Worm (Caenorhabditis elegans) whole organism, young adult: Measurements from ENCODE around the gene cpr-3.

ENCODE experiments used
- B0336.3 ChIP-seq: fragments of 200-800 bp; sonication (Bioruptor generic); IDR thresholded peaks from 2 replicates; pipeline ENCODE4 v1.3.6; 2022; ENCODE audit warnings: missing genetic modification characterization, missing compliant biosample characterization
- C17E4.6 ChIP-seq: fragments of 200-800 bp; sonication (Bioruptor generic); IDR thresholded peaks from 2 replicates; pipeline ENCODE4 v1.3.6; 2022; ENCODE audit warnings: missing genetic modification reagents, missing genetic modification characterization, missing compliant biosample characterization
- F23B12.7 ChIP-seq: sonication (generic microtip); optimal IDR thresholded peaks from 2 replicates; lab custom pipeline; 2017; ENCODE audit warnings: missing genetic modification characterization, mild to moderate bottlenecking, missing compliant biosample characterization, antibody characterized with exemption, moderate library complexity; ENCODE audit not compliant: insufficient read depth
- F33H1.4 ChIP-seq: fragments of 200-800 bp; sonication (Bioruptor generic); IDR thresholded peaks from 2 replicates; pipeline ENCODE4 v1.3.6; 2022; ENCODE audit warnings: missing genetic modification reagents, missing genetic modification characterization, missing compliant biosample characterization
- F37B4.10 ChIP-seq: fragments of 200-800 bp; sonication (Bioruptor generic); IDR thresholded peaks from 2 replicates; pipeline ENCODE4 v1.3.6; 2022; ENCODE audit warnings: missing genetic modification characterization, missing compliant biosample characterization
- F52B5.7 ChIP-seq: sonication (generic microtip); optimal IDR thresholded peaks from 2 replicates; lab custom pipeline; 2016; ENCODE audit warnings: mild to moderate bottlenecking, missing genetic modification characterization, missing compliant biosample characterization
- T07F8.4 ChIP-seq: sonication (generic microtip); optimal IDR thresholded peaks from 2 replicates; lab custom pipeline; 2016; ENCODE audit warnings: mild to moderate bottlenecking, missing genetic modification characterization, moderate library complexity, missing compliant biosample characterization
- Y67H2A.10 ChIP-seq: fragments of 200-800 bp; sonication (Bioruptor generic); conservative IDR thresholded peaks from 2 replicates; pipeline ENCODE4 v1.3.6; 2022; ENCODE audit warnings: missing genetic modification reagents, missing genetic modification characterization, missing compliant biosample characterization
- Y79H2A.3 ChIP-seq: fragments of 200-800 bp; sonication (Bioruptor generic); conservative IDR thresholded peaks from 2 replicates; pipeline ENCODE4 v1.3.6; 2022; ENCODE audit warnings: missing genetic modification reagents, missing genetic modification characterization, missing compliant biosample characterization
- aptf-3 ChIP-seq: fragments of 200-800 bp; sonication (Bioruptor generic); IDR thresholded peaks from 2 replicates; pipeline ENCODE4 v1.3.6; 2022; ENCODE audit warnings: missing genetic modification characterization, missing compliant biosample characterization
- atf-7 ChIP-seq: sonication (generic microtip); optimal IDR thresholded peaks from 2 replicates; lab custom pipeline; 2017; ENCODE audit warnings: mild to moderate bottlenecking, missing genetic modification characterization, missing compliant biosample characterization
- athp-1 ChIP-seq: sonication (generic microtip); optimal IDR thresholded peaks from 2 replicates; lab custom pipeline; 2017; ENCODE audit warnings: mild to moderate bottlenecking, missing genetic modification characterization, missing compliant biosample characterization
- bed-2 ChIP-seq: fragments of 200-800 bp; sonication (Bioruptor generic); IDR thresholded peaks from 2 replicates; pipeline ENCODE4 v1.3.6; 2022; ENCODE audit warnings: missing genetic modification reagents, missing genetic modification characterization, missing compliant biosample characterization
- ccch-3 ChIP-seq: fragments of 200-800 bp; sonication (Bioruptor generic); optimal IDR thresholded peaks from 2 replicates; lab custom pipeline; 2018; ENCODE audit warnings: mild to moderate bottlenecking, missing genetic modification characterization, missing compliant biosample characterization
- cebp-2 ChIP-seq: fragments of 200-800 bp; sonication (Bioruptor generic); IDR thresholded peaks from 2 replicates; pipeline ENCODE4 v1.3.6; 2022; ENCODE audit warnings: missing genetic modification characterization, missing compliant biosample characterization
- ceh-91 ChIP-seq: fragments of 200-800 bp; sonication (Bioruptor generic); IDR thresholded peaks from 2 replicates; pipeline ENCODE4 v1.3.6; 2022; ENCODE audit warnings: missing genetic modification reagents, missing genetic modification characterization, missing compliant biosample characterization
- chd-7 ChIP-seq: sonication (generic microtip); optimal IDR thresholded peaks from 2 replicates; lab custom pipeline; 2016; ENCODE audit warnings: mild to moderate bottlenecking, missing genetic modification characterization, moderate library complexity, missing compliant biosample characterization
- dpff-1 ChIP-seq: sonication (generic microtip); optimal IDR thresholded peaks from 2 replicates; lab custom pipeline; 2017; ENCODE audit warnings: mild to moderate bottlenecking, missing genetic modification characterization, missing compliant biosample characterization
- dpl-1 ChIP-seq: fragments of 150-350 bp; optimal IDR thresholded peaks from 2 replicates; lab custom pipeline; 2014; ENCODE audit warnings: missing biosample characterization, missing genetic modification reagents, missing genetic modification characterization
- egl-44 ChIP-seq: fragments of 200-800 bp; sonication (Bioruptor generic); IDR thresholded peaks from 2 replicates; pipeline ENCODE4 v1.3.6; 2022; ENCODE audit warnings: missing genetic modification reagents, missing genetic modification characterization, missing compliant biosample characterization
- ets-4 ChIP-seq: fragments of 200-800 bp; sonication (Bioruptor generic); optimal IDR thresholded peaks from 2 replicates; lab custom pipeline; 2018; ENCODE audit warnings: mild to moderate bottlenecking, missing genetic modification characterization, missing compliant biosample characterization
- let-526 ChIP-seq: fragments of 200-800 bp; sonication (Bioruptor generic); IDR thresholded peaks from 2 replicates; pipeline ENCODE4 v1.3.6; 2022; ENCODE audit warnings: missing genetic modification reagents, missing genetic modification characterization, missing compliant biosample characterization
- lin-40 ChIP-seq: sonication (generic microtip); optimal IDR thresholded peaks from 2 replicates; lab custom pipeline; 2016; ENCODE audit warnings: missing genetic modification characterization, mild to moderate bottlenecking, missing compliant biosample characterization, missing genotype, missing genetic modification reagents
- lir-1 ChIP-seq: fragments of 200-800 bp; sonication (Bioruptor generic); conservative IDR thresholded peaks from 2 replicates; pipeline ENCODE4 v1.3.6; 2022; ENCODE audit warnings: missing genetic modification reagents, missing genetic modification characterization, missing compliant biosample characterization
- lsl-1 ChIP-seq: fragments of 200-800 bp; sonication (Bioruptor generic); optimal IDR thresholded peaks from 2 replicates; lab custom pipeline; 2018; ENCODE audit warnings: mild to moderate bottlenecking, missing genetic modification characterization, moderate library complexity, missing compliant biosample characterization
- madf-6 ChIP-seq: fragments of 200-800 bp; sonication (Bioruptor generic); IDR thresholded peaks from 2 replicates; pipeline ENCODE4 v1.3.6; 2022; ENCODE audit warnings: missing genetic modification reagents, missing genetic modification characterization, missing compliant biosample characterization
- nhr-80 ChIP-seq: sonication (generic microtip); optimal IDR thresholded peaks from 2 replicates; lab custom pipeline; 2016; ENCODE audit warnings: missing genetic modification characterization, missing compliant biosample characterization
- pbrm-1 ChIP-seq: fragments of 200-800 bp; sonication (Bioruptor generic); IDR thresholded peaks from 2 replicates; pipeline ENCODE4 v1.3.6; 2022; ENCODE audit warnings: missing genetic modification reagents, missing genetic modification characterization, missing compliant biosample characterization
- pha-4 ChIP-seq: fragments of 150-350 bp; sonication (generic microtip); optimal IDR thresholded peaks from 2 replicates; lab custom pipeline; 2014; ENCODE audit warnings: missing biosample characterization, missing genetic modification reagents, missing genetic modification characterization
- rec-8 ChIP-seq, 2 experiments: sonication (generic microtip); optimal IDR thresholded peaks; 2 replicates each; lab custom pipeline; 2016; ENCODE audit warnings: mild to moderate bottlenecking in 2 of 2, missing genetic modification characterization in 2 of 2, missing genetic modification reagents in 2 of 2, missing genotype in 2 of 2, missing biosample characterization in 1 of 2, missing compliant biosample characterization in 1 of 2, moderate library complexity in 1 of 2
- rpc-1 ChIP-seq, 2 experiments: fragments of 150-350 bp in 1 of 2; sonication (generic microtip) in 1 of 2; optimal IDR thresholded peaks; 2 replicates each; lab custom pipeline; 2014 to 2018; ENCODE audit warnings: missing biosample characterization in 1 of 2, missing genetic modification characterization in 1 of 2, missing genetic modification reagents in 1 of 2, missing genotype in 1 of 2
- snpc-1.3 ChIP-seq: sonication (generic microtip); optimal IDR thresholded peaks from 2 replicates; lab custom pipeline; 2017; ENCODE audit warnings: missing genetic modification characterization, mild to moderate bottlenecking, missing compliant biosample characterization, antibody characterized with exemption, moderate library complexity, missing genotype, missing genetic modification reagents; ENCODE audit not compliant: insufficient read depth
- sptf-2 ChIP-seq: fragments of 200-800 bp; sonication (Bioruptor generic); optimal IDR thresholded peaks from 2 replicates; lab custom pipeline; 2018; ENCODE audit warnings: mild to moderate bottlenecking, missing genetic modification characterization, missing compliant biosample characterization
- tbx-9 ChIP-seq: sonication (generic microtip); optimal IDR thresholded peaks from 2 replicates; lab custom pipeline; 2016; ENCODE audit warnings: borderline replicate concordance, missing genetic modification characterization, inconsistent platforms, missing compliant biosample characterization
- unc-62 ChIP-seq: fragments of 150-350 bp; optimal IDR thresholded peaks from 2 replicates; lab custom pipeline; 2014; ENCODE audit warnings: missing biosample characterization, missing genetic modification reagents, missing genetic modification characterization
- ztf-18 ChIP-seq: sonication (generic microtip); optimal IDR thresholded peaks from 2 replicates; lab custom pipeline; 2016; ENCODE audit warnings: missing genotype, mild to moderate bottlenecking, missing genetic modification characterization, missing compliant biosample characterization

The cpr-3 gene

DNA sequence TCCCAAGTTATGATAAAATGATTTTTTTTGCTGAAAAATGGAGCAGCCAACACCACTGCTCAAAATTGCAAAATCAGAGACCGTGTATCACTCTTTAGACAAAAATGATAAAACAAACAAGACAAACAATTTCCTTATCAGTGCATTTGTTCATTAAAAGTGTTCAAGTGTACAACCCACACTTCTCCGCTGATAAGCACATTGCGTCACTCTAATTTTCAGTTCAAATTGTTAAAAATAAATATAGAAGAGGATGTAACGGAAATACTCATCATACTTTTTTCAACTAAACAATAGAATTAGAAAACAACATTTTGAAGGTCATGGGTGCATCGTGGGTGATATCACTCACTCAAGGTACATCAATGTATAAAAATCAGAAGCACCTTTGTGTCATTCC, 20.1 kb upstream of the cpr-3 start, which contains the start of gene nhr-291:
TSS of gene nhr-291 (plus strand) at position 324 of the 400 bp plus-strand sequence.
- TF ChIP-seq dpl-1 (GFP tag; lab: Kevin White, UChicago) (no peak), pha-4 (tag; lab: Kevin White, UChicago) (peak; percentile 89), rpc-1 (optimal IDR thresholded peaks at IDR 0.05; lab: Kevin White, UChicago) (no peak), rpc-1 (tag; optimal IDR thresholded peaks at IDR 0.05; lab: Kevin White, UChicago) (no peak), atf-7 (tag; lab: Kevin White, UChicago) (peak; percentile 18), sptf-2 (no peak), C17E4.6 (GFP tag; lab: Robert Waterston, UW) (no peak), ztf-18 (no peak), egl-44 (GFP tag; lab: Robert Waterston, UW) (no peak), ets-4 (GFP tag; lab: Kevin White, UChicago) (peak; percentile 36), F37B4.10 (GFP tag; lab: Robert Waterston, UW) (no peak), nhr-80 (tag; lab: Kevin White, UChicago) (peak; percentile 93)

DNA sequence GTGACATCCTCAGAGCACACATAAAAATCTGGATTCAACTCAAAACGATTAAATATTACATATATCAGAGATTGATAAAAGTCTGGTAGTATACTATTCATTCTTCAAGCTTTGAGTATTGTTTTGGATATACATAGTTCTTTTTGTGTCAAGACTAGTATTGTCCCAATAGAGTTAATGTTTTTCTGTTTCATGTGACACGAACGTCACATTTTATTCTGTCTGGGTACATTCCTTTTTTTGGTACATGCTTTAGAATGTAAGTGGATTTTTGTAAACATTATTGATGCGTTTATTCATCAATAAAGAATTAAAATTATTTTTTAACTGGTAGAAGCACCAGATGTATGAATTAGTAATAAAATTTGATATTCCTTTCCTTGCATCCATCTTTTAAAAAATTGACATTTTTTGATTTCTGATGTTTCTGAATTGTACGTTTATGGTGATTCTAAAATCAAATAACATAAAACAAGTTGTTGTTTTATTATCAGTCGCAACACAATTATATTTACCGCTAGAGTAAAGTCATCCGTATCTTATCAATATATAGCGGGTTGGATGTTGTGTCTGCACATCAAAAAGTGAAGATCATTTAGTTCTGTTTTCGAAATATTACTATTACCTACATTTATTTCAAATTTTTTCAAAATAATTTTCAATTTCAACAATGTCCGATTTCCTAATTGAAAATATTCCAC, 17.5 kb upstream of the cpr-3 start, which contains the start of the genes srt-22 and nhr-246:
TSS of gene srt-22 (minus strand) at position 101 of the 701 bp plus-strand sequence.
TSS of gene nhr-246 (plus strand) at position 651 of the 701 bp plus-strand sequence.
- no peak for TF ChIP-seq unc-62 (GFP tag; lab: Kevin White, UChicago)

DNA sequence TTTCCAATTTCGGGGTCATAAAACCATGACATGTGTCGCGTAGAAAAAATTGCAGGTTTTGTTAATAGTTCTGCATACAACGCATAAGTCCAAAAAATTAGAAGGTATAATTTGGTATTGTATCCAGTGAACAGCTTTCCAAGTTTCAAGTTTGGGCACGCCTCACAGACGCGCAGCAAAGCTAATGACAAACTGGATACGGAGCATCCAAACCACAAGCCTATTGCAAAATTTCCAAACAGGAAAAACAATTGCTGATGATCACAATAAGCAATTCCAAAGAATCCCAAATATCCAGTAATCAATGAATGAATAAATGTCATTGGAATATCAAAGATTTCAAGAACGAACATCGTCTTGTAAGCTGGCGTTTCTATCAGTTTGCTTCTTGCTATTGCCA, 15.0 kb upstream of the cpr-3 start:
- TF ChIP-seq ccch-3 (GFP tag; lab: Kevin White, UChicago) (no peak), T07F8.4 (tag; lab: Kevin White, UChicago) (no peak), B0336.3 (no peak), let-526 (no peak)

DNA sequence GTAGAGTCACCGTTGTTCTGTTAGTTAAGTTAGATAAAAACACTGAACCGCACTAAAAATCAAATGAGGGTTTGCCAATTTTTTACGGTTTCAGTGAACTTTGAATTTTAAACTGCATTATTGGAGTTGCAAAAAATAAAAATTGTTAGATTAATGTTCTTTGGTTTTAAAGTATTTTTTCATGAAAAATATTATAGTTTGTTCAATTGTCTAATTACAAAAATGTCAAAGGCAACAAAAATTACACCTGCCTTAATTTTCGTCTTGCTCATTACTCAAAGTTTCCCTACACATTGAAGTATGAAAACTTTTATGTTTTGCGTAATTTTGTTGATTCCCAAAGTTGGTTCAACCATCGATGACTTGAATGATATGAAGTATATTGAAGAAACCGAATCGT, 12.3 kb upstream of the cpr-3 start, which contains the start of gene irld-62:
TSS of gene irld-62 (plus strand) at position 301 of the 400 bp plus-strand sequence.
- TF ChIP-seq rec-8 (tag; optimal IDR thresholded peaks at IDR 0.05; lab: Kevin White, UChicago) (no peak), aptf-3 (GFP tag; lab: Robert Waterston, UW) (no peak), Y79H2A.3 (no peak), snpc-1.3 (tag; lab: Kevin White, UChicago) (no peak), pha-4 (tag; lab: Kevin White, UChicago) (no peak)

DNA sequence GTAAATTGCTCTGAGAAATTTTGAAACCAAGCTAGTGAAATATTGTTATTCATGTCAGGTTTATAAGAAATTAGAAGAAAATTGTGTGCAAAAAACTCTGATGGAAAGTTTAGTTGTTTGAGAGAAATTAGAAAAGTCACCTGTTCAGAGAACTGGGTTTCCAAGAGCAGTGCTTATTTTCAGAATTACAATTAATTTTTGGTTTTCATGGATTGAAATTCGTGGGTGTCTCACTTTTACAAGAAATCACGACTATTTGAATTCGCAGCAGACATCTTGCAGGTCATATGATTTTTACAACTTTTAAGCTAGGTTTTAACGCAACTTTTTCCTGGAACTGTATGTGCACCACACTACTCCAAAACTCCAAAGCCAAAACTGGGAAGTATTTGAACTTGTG, 10.5 kb upstream of the cpr-3 start, which contains the start of gene srz-10:
TSS of gene srz-10 (minus strand) at position 88 of the 400 bp plus-strand sequence.
- TF ChIP-seq chd-7 (tag; lab: Kevin White, UChicago) (no peak), sptf-2 (no peak), lir-1 (no peak), Y67H2A.10 (no peak), nhr-80 (tag; lab: Kevin White, UChicago) (no peak), lin-40 (tag; lab: Kevin White, UChicago) (no peak)

DNA sequence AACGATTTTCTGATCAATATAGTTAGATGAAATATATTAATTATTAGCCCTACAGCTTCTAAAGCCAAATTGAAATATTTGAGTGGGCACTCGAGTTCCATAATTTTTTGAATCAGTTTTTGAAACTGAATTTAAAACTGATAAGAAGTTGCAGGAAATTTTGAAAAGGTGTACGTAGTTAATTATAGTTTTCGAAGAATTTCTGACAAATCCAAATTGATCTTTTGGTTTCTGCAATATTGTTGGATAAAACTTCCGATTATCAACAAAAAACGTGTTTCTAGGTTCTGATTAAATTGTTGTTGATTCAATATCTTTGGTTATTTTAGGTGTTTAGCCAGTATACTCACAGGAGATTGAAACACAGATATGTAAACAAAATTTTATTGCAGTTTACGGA, 8.2 kb upstream of the cpr-3 start, which contains the start of gene T26H8.4:
TSS of gene T26H8.4 (minus strand) at position 101 of the 400 bp plus-strand sequence.
- TF ChIP-seq F23B12.7 (tag; lab: Kevin White, UChicago), result no peak
- TF ChIP-seq, all 124 proteins: peak for 0

DNA sequence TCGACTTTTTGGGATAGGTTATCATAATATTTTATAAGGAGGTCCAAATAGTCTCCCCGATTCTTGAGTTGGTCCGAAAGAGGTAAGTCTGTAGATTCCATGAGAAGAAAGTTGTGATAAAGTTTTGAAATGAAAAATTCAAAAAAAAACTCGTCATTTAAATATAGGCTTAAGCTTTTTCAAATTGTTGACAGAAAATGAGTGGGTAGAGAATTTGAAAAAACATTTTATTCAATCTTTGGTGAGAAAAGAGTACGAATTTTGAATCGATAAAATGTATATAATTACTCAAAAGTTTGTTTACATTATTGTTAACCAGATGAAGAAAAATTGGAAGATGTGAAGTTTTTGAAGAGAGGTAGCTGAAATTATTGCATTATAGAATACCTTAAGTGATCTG, 7.0 kb upstream of the cpr-3 start, which contains the start of gene T26H8.5:
TSS of gene T26H8.5 (minus strand) at position 101 of the 400 bp plus-strand sequence.
- no peak for TF ChIP-seq cebp-2 (GFP tag; lab: Robert Waterston, UW)
- TF ChIP-seq tbx-9 (tag; lab: Kevin White, UChicago), result no peak
- TF ChIP-seq madf-6 (GFP tag; lab: Robert Waterston, UW), result no peak
- TF ChIP-seq pbrm-1 (GFP tag; lab: Robert Waterston, UW), result no peak
- no peak for TF ChIP-seq dpff-1 (tag; lab: Kevin White, UChicago)
- TF ChIP-seq F33H1.4 (GFP tag; lab: Robert Waterston, UW), result no peak
- TF ChIP-seq B0336.3, result no peak
- no peak for TF ChIP-seq ceh-91 (GFP tag; lab: Robert Waterston, UW)
- no peak for TF ChIP-seq F23B12.7 (tag; lab: Kevin White, UChicago)
- no peak for TF ChIP-seq lsl-1 (GFP tag; lab: Kevin White, UChicago)
- TF ChIP-seq F52B5.7 (tag; lab: Kevin White, UChicago), result no peak
- TF ChIP-seq athp-1, result no peak
- no peak for TF ChIP-seq bed-2 (GFP tag; lab: Robert Waterston, UW)
